Worm (Caenorhabditis elegans): Measurements from ENCODE around the gene Y46G5A.18.

Gene Y46G5A.18

DNA sequence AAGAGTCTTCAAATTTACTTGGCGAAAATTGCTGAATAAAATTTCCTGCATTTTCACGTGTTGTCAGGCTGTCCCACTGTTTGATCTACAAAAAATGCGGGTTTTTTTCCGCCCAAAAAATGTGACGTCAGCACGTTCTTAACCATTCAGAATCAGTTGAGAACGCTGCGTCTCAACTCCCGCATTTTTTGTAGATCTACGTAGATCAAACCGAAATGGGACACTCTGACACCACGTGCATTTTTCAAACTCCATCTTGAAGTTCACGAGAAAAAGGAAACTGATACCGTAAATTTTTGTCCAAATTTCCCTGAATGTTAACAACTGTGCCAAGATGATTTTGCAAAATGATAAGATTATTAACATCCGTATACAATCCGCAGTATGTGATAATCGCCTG lies 8.2 kb upstream of the Y46G5A.18 start:
- TF ChIP-seq unc-39 (tag; optimal IDR thresholded peaks at IDR 0.05) (no peak), mbf-1 (tag; optimal IDR thresholded peaks at IDR 0.05) (no peak), nhr-6 (tag; optimal IDR thresholded peaks at IDR 0.05) (no peak), nhr-12 (tag; optimal IDR thresholded peaks at IDR 0.05) (no peak), nhr-11 (tag; optimal IDR thresholded peaks at IDR 0.05) (no peak), elt-3 (tag; optimal IDR thresholded peaks at IDR 0.05) (no peak), skn-1 (tag; optimal IDR thresholded peaks at IDR 0.05) (no peak), ztf-4 (tag; optimal IDR thresholded peaks at IDR 0.05) (no peak), zag-1 (tag; optimal IDR thresholded peaks at IDR 0.05) (no peak), sma-9 (GFP tag; optimal IDR thresholded peaks at IDR 0.05) (no peak), sma-9 (tag; optimal IDR thresholded peaks at IDR 0.05) (no peak), nhr-237 (tag; optimal IDR thresholded peaks at IDR 0.05) (no peak), C34F6.9 (tag; optimal IDR thresholded peaks at IDR 0.05) (no peak), elt-1 (tag; optimal IDR thresholded peaks at IDR 0.05) (no peak), sem-4 (tag; optimal IDR thresholded peaks at IDR 0.05) (no peak)

ce11 chrII:12810709-12811108 lies 5.6 kb upstream of the Y46G5A.18 start, which contains the start of gene Y46G5A.20:
Y46G5A.20 (plus strand) TSS chrII:12811009.
- TF ChIP-seq unc-55 (GFP tag; optimal IDR thresholded peaks at IDR 0.05) (no peak), fos-1 (tag; optimal IDR thresholded peaks at IDR 0.05) (peak; percentile 5), mab-5 (tag; optimal IDR thresholded peaks at IDR 0.05) (no peak), skn-1 (tag; optimal IDR thresholded peaks at IDR 0.05) (no peak), alr-1 (tag; optimal IDR thresholded peaks at IDR 0.05) (no peak), unc-39 (tag; optimal IDR thresholded peaks at IDR 0.05) (no peak), ceh-16 (tag; optimal IDR thresholded peaks at IDR 0.05) (no peak), R02D3.7 (tag; optimal IDR thresholded peaks at IDR 0.05) (no peak), nhr-237 (tag; optimal IDR thresholded peaks at IDR 0.05) (no peak)

ce11 chrII:12809725-12810124 lies 4.7 kb upstream of the Y46G5A.18 start:
- TF ChIP-seq mbf-1 (tag; optimal IDR thresholded peaks at IDR 0.05) (no peak), nhr-129 (tag; optimal IDR thresholded peaks at IDR 0.05) (peak; percentile 72)

- no peak for TF ChIP-seq aly-2 (tag; optimal IDR thresholded peaks at IDR 0.05)
- no peak for TF ChIP-seq sma-3 (GFP tag; optimal IDR thresholded peaks at IDR 0.05)
- TF ChIP-seq mdl-1 (tag; optimal IDR thresholded peaks at IDR 0.05) = no peak
- TF ChIP-seq snpc-4 (tag; optimal IDR thresholded peaks at IDR 0.05) = no peak
- TF ChIP-seq zag-1 (tag; optimal IDR thresholded peaks at IDR 0.05) = no peak
- no peak for TF ChIP-seq nhr-12 (tag; optimal IDR thresholded peaks at IDR 0.05)
- no peak for TF ChIP-seq unc-62 (GFP tag; optimal IDR thresholded peaks at IDR 0.05)
- TF ChIP-seq lsy-2 (tag; optimal IDR thresholded peaks at IDR 0.05) = no peak
- TF ChIP-seq ztf-1 (GFP tag; conservative IDR thresholded peaks at IDR 0.05) = no peak
- no peak for TF ChIP-seq nhr-11 (tag; optimal IDR thresholded peaks at IDR 0.05)
- no peak for TF ChIP-seq nhr-237 (tag; optimal IDR thresholded peaks at IDR 0.05)
- TF ChIP-seq dmd-4 (tag; optimal IDR thresholded peaks at IDR 0.05) = no peak
- TF ChIP-seq F13H6.1 (tag; optimal IDR thresholded peaks at IDR 0.05) = no peak
- TF ChIP-seq nhr-21 (tag; optimal IDR thresholded peaks at IDR 0.05) = no peak
- no peak for TF ChIP-seq ztf-4 (tag; optimal IDR thresholded peaks at IDR 0.05)
Measured at ce11 chrII:12808746-12809145, 3.7 kb upstream of the Y46G5A.18 start.

ce11 chrII:12806602-12807182 lies 1.6 kb upstream of the Y46G5A.18 start, which contains the start of gene spds-1:
spds-1 (plus strand) TSS chrII:12806899.
- TF ChIP-seq fos-1 (tag; optimal IDR thresholded peaks at IDR 0.05) (peak; percentile 36), nhr-77 (tag; optimal IDR thresholded peaks at IDR 0.05) (no peak)

DNA sequence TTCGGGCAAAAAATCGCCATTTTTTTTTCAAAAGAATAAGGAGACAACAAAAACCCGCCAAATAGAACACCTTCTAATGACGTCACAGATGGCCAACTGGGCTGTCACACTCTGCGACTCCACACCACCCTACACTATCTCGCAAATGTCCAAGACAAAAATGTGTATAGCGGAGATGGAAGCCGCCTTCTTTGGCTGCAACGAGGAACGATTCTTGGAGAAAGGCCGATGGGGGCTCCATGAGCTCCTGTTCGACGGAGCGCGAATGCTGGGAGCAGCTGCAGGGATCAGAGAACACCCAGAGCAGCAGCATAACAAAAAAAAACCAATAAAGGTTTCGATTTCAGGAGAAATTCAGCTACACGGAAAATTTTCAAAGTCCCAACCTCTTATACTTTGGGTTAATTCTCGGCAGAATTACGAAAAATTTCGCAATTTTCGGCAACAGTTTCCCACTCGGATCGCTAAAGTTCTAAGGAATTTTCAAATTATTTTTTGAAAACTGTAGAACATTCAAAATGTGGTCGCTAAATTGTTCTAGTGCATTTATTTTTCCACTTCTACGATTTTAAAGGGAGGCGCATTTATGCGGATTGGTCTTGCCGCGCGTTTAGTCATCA lies 814 bp upstream of the Y46G5A.18 start:
- TF ChIP-seq crh-2 (tag; optimal IDR thresholded peaks at IDR 0.05) (peak; percentile 13), nhr-129 (tag; optimal IDR thresholded peaks at IDR 0.05) (peak; percentile 54), lsy-2 (tag; optimal IDR thresholded peaks at IDR 0.05) (peak; percentile 23 to 60), lin-13 (GFP tag; optimal IDR thresholded peaks at IDR 0.05) (peak; percentile 31), aly-2 (tag; optimal IDR thresholded peaks at IDR 0.05) (no peak), ZK546.5 (tag; optimal IDR thresholded peaks at IDR 0.05) (no peak), lin-39 (tag; optimal IDR thresholded peaks at IDR 0.05) (no peak), lin-11 (tag; optimal IDR thresholded peaks at IDR 0.05) (peak; percentile 45), Y55F3AM.14 (GFP tag; optimal IDR thresholded peaks at IDR 0.05) (no peak), unc-55 (GFP tag; optimal IDR thresholded peaks at IDR 0.05) (peak; percentile 76), egl-27 (tag; optimal IDR thresholded peaks at IDR 0.05) (peak; percentile 9), nhr-237 (tag; optimal IDR thresholded peaks at IDR 0.05) (no peak), nhr-10 (tag; optimal IDR thresholded peaks at IDR 0.05) (no peak), R02D3.7 (tag; optimal IDR thresholded peaks at IDR 0.05) (no peak), C34F6.9 (tag; optimal IDR thresholded peaks at IDR 0.05) (peak; percentile 58), mbf-1 (tag; optimal IDR thresholded peaks at IDR 0.05) (no peak), fos-1 (tag; optimal IDR thresholded peaks at IDR 0.05) (peak; percentile 11), snpc-4 (tag; optimal IDR thresholded peaks at IDR 0.05) (no peak), zag-1 (tag; optimal IDR thresholded peaks at IDR 0.05) (peak; percentile 2), F13H6.1 (tag; optimal IDR thresholded peaks at IDR 0.05) (peak; percentile 35)

Measured in whole organism, L2 larva.